Worm (Caenorhabditis elegans) whole organism, late embryonic: ENCODE measurements around the gene bath-36.

ENCODE experiments used
- C08G9.2 ChIP-seq: sonication (generic microtip); optimal IDR thresholded peaks from 2 replicates; lab custom pipeline; 2016; ENCODE audit warnings: mild to moderate bottlenecking, missing genetic modification characterization, moderate library complexity, missing compliant biosample characterization
- Y22D7AL.16 ChIP-seq: sonication (generic microtip); optimal IDR thresholded peaks from 2 replicates; lab custom pipeline; 2016; ENCODE audit warnings: missing genetic modification characterization, missing compliant biosample characterization
- ama-1 ChIP-seq: fragments of 150-350 bp; optimal IDR thresholded peaks from 2 replicates; lab custom pipeline; 2014
- ceh-19 ChIP-seq: fragments of 200-800 bp; sonication (Bioruptor generic); optimal IDR thresholded peaks from 2 replicates; lab custom pipeline; 2018; ENCODE audit warnings: mild to moderate bottlenecking, missing genetic modification characterization, missing compliant biosample characterization
- ceh-22 ChIP-seq: sonication (generic microtip); optimal IDR thresholded peaks from 2 replicates; lab custom pipeline; 2017; ENCODE audit warnings: missing biosample characterization, missing genetic modification characterization
- ceh-45 ChIP-seq: fragments of 200-800 bp; sonication (Bioruptor generic); IDR thresholded peaks from 2 replicates; pipeline ENCODE4 v1.3.6; 2022; ENCODE audit warnings: missing genetic modification reagents, missing genetic modification characterization, missing compliant biosample characterization
- dmd-4 ChIP-seq: sonication (generic microtip); optimal IDR thresholded peaks from 2 replicates; lab custom pipeline; 2016; ENCODE audit warnings: borderline replicate concordance, missing genetic modification characterization, missing compliant biosample characterization
- dve-1 ChIP-seq: sonication (generic microtip); optimal IDR thresholded peaks from 2 replicates; lab custom pipeline; 2017; ENCODE audit warnings: antibody characterized with exemption, mild to moderate bottlenecking, missing genetic modification characterization, missing compliant biosample characterization
- elt-4 ChIP-seq: sonication (generic microtip); optimal IDR thresholded peaks from 2 replicates; lab custom pipeline; 2016; ENCODE audit warnings: missing genetic modification characterization, missing compliant biosample characterization
- eyg-1 ChIP-seq: sonication (generic microtip); optimal IDR thresholded peaks from 2 replicates; lab custom pipeline; 2016; ENCODE audit warnings: missing genotype, missing genetic modification characterization, missing compliant biosample characterization
- pha-2 ChIP-seq: sonication (generic microtip); optimal IDR thresholded peaks from 2 replicates; lab custom pipeline; 2017; ENCODE audit warnings: mild to moderate bottlenecking, missing genetic modification characterization, missing compliant biosample characterization
- pqm-1 ChIP-seq: sonication (generic microtip); optimal IDR thresholded peaks from 2 replicates; lab custom pipeline; 2016; ENCODE audit warnings: missing genetic modification characterization, missing compliant biosample characterization
- pros-1 ChIP-seq: fragments of 150-350 bp; optimal IDR thresholded peaks from 2 replicates; lab custom pipeline; 2014; ENCODE audit warnings: missing biosample characterization, missing genetic modification reagents, missing genetic modification characterization
- sox-4 ChIP-seq: sonication (generic microtip); optimal IDR thresholded peaks from 2 replicates; lab custom pipeline; 2017; ENCODE audit warnings: mild to moderate bottlenecking, missing genetic modification characterization, inconsistent platforms, missing compliant biosample characterization
- ttx-3 ChIP-seq: sonication (generic microtip); optimal IDR thresholded peaks from 2 replicates; lab custom pipeline; 2016; ENCODE audit warnings: missing genetic modification reagents, missing genetic modification characterization, missing compliant biosample characterization
- zip-5 ChIP-seq: sonication (generic microtip); optimal IDR thresholded peaks from 2 replicates; lab custom pipeline; 2016; ENCODE audit warnings: missing genetic modification characterization, missing compliant biosample characterization

Gene bath-36

DNA sequence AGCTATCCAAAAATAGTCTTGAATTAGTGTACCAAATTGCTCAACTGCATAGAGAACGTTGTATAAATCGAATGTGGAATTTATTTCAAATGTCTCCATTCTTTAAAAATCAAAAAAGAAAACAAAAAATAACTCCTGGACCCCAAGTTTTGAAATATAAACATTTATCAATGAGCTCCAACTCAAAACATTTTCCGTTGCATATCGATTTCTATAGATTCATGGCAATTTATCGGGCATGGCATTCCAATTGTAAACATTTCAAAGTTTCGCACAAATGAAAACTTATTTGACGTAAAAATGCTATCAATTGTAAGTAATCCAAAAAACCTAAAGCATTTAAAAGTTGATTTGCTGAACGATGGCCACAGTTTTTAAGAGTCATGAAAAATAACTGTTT, 50.9 kb downstream of the bath-36 start, which contains the start of gene srw-12:
srw-12 (minus strand) TSS at position 101 of the 400 bp plus-strand sequence.
- TF ChIP-seq Y22D7AL.16: no peak
- TF ChIP-seq ceh-45 (GFP tag; lab: Robert Waterston, UW): no peak
- TF ChIP-seq zip-5 (tag; lab: Kevin White, UChicago): no peak
- no peak for TF ChIP-seq pha-2 (tag; lab: Kevin White, UChicago)
- no peak for TF ChIP-seq ceh-19
- TF ChIP-seq pros-1 (tag; lab: Kevin White, UChicago): no peak
- TF ChIP-seq ceh-22 (tag; lab: Kevin White, UChicago): no peak
- TF ChIP-seq C08G9.2 (tag; lab: Kevin White, UChicago): no peak
- TF ChIP-seq eyg-1 (tag; lab: Kevin White, UChicago): no peak
- no peak for TF ChIP-seq pqm-1 (tag; lab: Kevin White, UChicago)
- TF ChIP-seq ama-1: no peak
- TF ChIP-seq ttx-3 (tag; lab: Kevin White, UChicago): no peak
- TF ChIP-seq dmd-4: no peak
- TF ChIP-seq sox-4 (tag; lab: Kevin White, UChicago): no peak
- no peak for TF ChIP-seq dve-1 (tag; lab: Kevin White, UChicago)
- TF ChIP-seq elt-4 (tag; lab: Kevin White, UChicago): no peak
